Worm (Caenorhabditis elegans) whole organism, L4 larva: ENCODE results near the gene C14A6.6.

ENCODE experiments used
- mxl-2 ChIP-seq: fragments of 200-800 bp; sonication (Bioruptor generic); conservative IDR thresholded peaks from 2 replicates; pipeline ENCODE4 v1.3.6; 2022; ENCODE audit warnings: missing genetic modification reagents, missing genetic modification characterization, missing compliant biosample characterization
- nhr-11 ChIP-seq: fragments of 150-350 bp; optimal IDR thresholded peaks from 2 replicates; lab custom pipeline; 2014; ENCODE audit warnings: missing biosample characterization, missing genetic modification characterization
- nhr-237 ChIP-seq: sonication (generic microtip); optimal IDR thresholded peaks from 2 replicates; lab custom pipeline; 2017; ENCODE audit warnings: missing biosample characterization, missing genetic modification characterization
- nhr-76 ChIP-seq: fragments of 150-350 bp; optimal IDR thresholded peaks from 2 replicates; lab custom pipeline; 2014; ENCODE audit warnings: missing biosample characterization, missing genetic modification characterization

- TF ChIP-seq nhr-76 (tag; lab: Kevin White, UChicago) (no peak), nhr-237 (no peak), nhr-11 (tag; lab: Kevin White, UChicago) (no peak), mxl-2 (GFP tag; lab: Robert Waterston, UW) (no peak)
Measured at ce11 chrV:18141161-18141560, 25.9 kb downstream of the C14A6.6 start, which contains the start of gene Y37H2A.11.
